Worm (Caenorhabditis elegans) whole organism, midembryonic: Measurements from ENCODE around the gene F14H12.6.
A peak's percentile ranks its signal among the peaks of the same experiment; 100 is the strongest.

Source experiments
- T22C8.4 ChIP-seq: fragments of 200-800 bp; sonication (Bioruptor generic); IDR thresholded peaks from 2 replicates; pipeline ENCODE4 v1.3.6; 2022; ENCODE audit warnings: missing genetic modification characterization, missing compliant biosample characterization
- cog-1 ChIP-seq: sonication (generic microtip); optimal IDR thresholded peaks from 2 replicates; lab custom pipeline; 2016; ENCODE audit warnings: missing genetic modification characterization, missing compliant biosample characterization
- flt-1 ChIP-seq: fragments of 200-800 bp; sonication (Bioruptor generic); IDR thresholded peaks from 2 replicates; pipeline ENCODE4 v1.3.6; 2022; ENCODE audit warnings: missing genetic modification characterization, missing compliant biosample characterization
- klf-2 ChIP-seq: fragments of 200-800 bp; sonication (Bioruptor generic); conservative IDR thresholded peaks from 2 replicates; pipeline ENCODE4 v1.3.6; 2022; ENCODE audit warnings: missing genetic modification reagents, missing genetic modification characterization, missing compliant biosample characterization
- med-1 ChIP-seq: sonication (generic microtip); optimal IDR thresholded peaks from 2 replicates; lab custom pipeline; 2017; ENCODE audit warnings: missing genetic modification characterization, mild to moderate bottlenecking, missing compliant biosample characterization, antibody characterized with exemption, missing genetic modification reagents; ENCODE audit not compliant: insufficient read depth
- ref-1 ChIP-seq: fragments of 200-800 bp; sonication (Bioruptor generic); conservative IDR thresholded peaks from 2 replicates; pipeline ENCODE4 v1.3.6; 2022; ENCODE audit warnings: missing genetic modification reagents, missing genetic modification characterization, missing compliant biosample characterization
- tab-1 ChIP-seq: fragments of 200-800 bp; sonication (Bioruptor generic); IDR thresholded peaks from 2 replicates; pipeline ENCODE4 v1.3.6; 2022; ENCODE audit warnings: missing genetic modification characterization, missing compliant biosample characterization
- ztf-23 ChIP-seq: fragments of 200-800 bp; sonication (Bioruptor generic); IDR thresholded peaks from 2 replicates; pipeline ENCODE4 v1.3.6; 2022; ENCODE audit warnings: missing genetic modification reagents, missing genetic modification characterization, missing compliant biosample characterization
- ztf-29 ChIP-seq: fragments of 200-800 bp; sonication (Bioruptor generic); IDR thresholded peaks from 2 replicates; pipeline ENCODE4 v1.3.6; 2022; ENCODE audit warnings: missing genetic modification reagents, missing genetic modification characterization, missing compliant biosample characterization

F14H12.6 gene

ce11 chrX:4357467-4357866 lies at the start of gene F14H12.6:
Gene F14H12.6, minus strand, starts transcription at chrX:4357567.
- TF ChIP-seq klf-2 = no peak
- no peak for TF ChIP-seq flt-1 (GFP tag; lab: Robert Waterston, UW)
- no peak for TF ChIP-seq cog-1 (tag; lab: Kevin White, UChicago)
- no peak for TF ChIP-seq ref-1 (GFP tag; lab: Robert Waterston, UW)
- TF ChIP-seq tab-1 (GFP tag; lab: Robert Waterston, UW) = no peak
- no peak for TF ChIP-seq ztf-29
- TF ChIP-seq med-1 (GFP tag; lab: Kevin White, UChicago) = no peak
- no peak for TF ChIP-seq T22C8.4 (GFP tag; lab: Robert Waterston, UW)
- TF ChIP-seq ztf-23 (GFP tag; lab: Robert Waterston, UW) = no peak

- no peak for TF ChIP-seq ztf-23 (GFP tag; lab: Robert Waterston, UW)
- no peak for TF ChIP-seq T22C8.4 (GFP tag; lab: Robert Waterston, UW)
- TF ChIP-seq cog-1 (tag; lab: Kevin White, UChicago) = no peak
- no peak for TF ChIP-seq ztf-29
- TF ChIP-seq med-1 (GFP tag; lab: Kevin White, UChicago) = no peak
- TF ChIP-seq flt-1 (GFP tag; lab: Robert Waterston, UW) = no peak
- TF ChIP-seq tab-1 (GFP tag; lab: Robert Waterston, UW) = no peak
- no peak for TF ChIP-seq ref-1 (GFP tag; lab: Robert Waterston, UW)
- no peak for TF ChIP-seq klf-2
Observed at ce11 chrX:4404717-4405116, 47.4 kb upstream of the F14H12.6 start.

ce11 chrX:4402854-4403253 lies 45.5 kb upstream of the F14H12.6 start, which contains the start of gene D1079.1:
Gene D1079.1, plus strand, starts transcription at chrX:4403154.
- no peak for TF ChIP-seq T22C8.4 (GFP tag; lab: Robert Waterston, UW)
- no peak for TF ChIP-seq flt-1 (GFP tag; lab: Robert Waterston, UW)
- TF ChIP-seq ref-1 (GFP tag; lab: Robert Waterston, UW) = no peak
- no peak for TF ChIP-seq ztf-23 (GFP tag; lab: Robert Waterston, UW)
- TF ChIP-seq klf-2 = no peak
- TF ChIP-seq ztf-29 = no peak

ce11 chrX:4400296-4400695 lies 42.9 kb upstream of the F14H12.6 start:
- TF ChIP-seq ztf-29 (no peak), flt-1 (GFP tag; lab: Robert Waterston, UW) (no peak), tab-1 (GFP tag; lab: Robert Waterston, UW) (no peak), med-1 (GFP tag; lab: Kevin White, UChicago) (no peak), T22C8.4 (GFP tag; lab: Robert Waterston, UW) (no peak), ztf-23 (GFP tag; lab: Robert Waterston, UW) (no peak), ref-1 (GFP tag; lab: Robert Waterston, UW) (no peak), klf-2 (no peak), cog-1 (tag; lab: Kevin White, UChicago) (no peak)

- no peak for TF ChIP-seq ztf-23 (GFP tag; lab: Robert Waterston, UW)
- TF ChIP-seq flt-1 (GFP tag; lab: Robert Waterston, UW) = no peak
- no peak for TF ChIP-seq cog-1 (tag; lab: Kevin White, UChicago)
- TF ChIP-seq T22C8.4 (GFP tag; lab: Robert Waterston, UW) = no peak
- TF ChIP-seq klf-2 = no peak
- TF ChIP-seq tab-1 (GFP tag; lab: Robert Waterston, UW) = no peak
- TF ChIP-seq ref-1 (GFP tag; lab: Robert Waterston, UW) = no peak
Observed at ce11 chrX:4397460-4397859, 40.1 kb upstream of the F14H12.6 start.

ce11 chrX:4395073-4395850 lies 37.9 kb upstream of the F14H12.6 start:
- TF ChIP-seq T22C8.4 (GFP tag; lab: Robert Waterston, UW) = no peak
- TF ChIP-seq ztf-29 = no peak
- peak; percentile 48; the same call in 1 of the 2 replicates for TF ChIP-seq ztf-23 (GFP tag; lab: Robert Waterston, UW)
- TF ChIP-seq ref-1 (GFP tag; lab: Robert Waterston, UW) = no peak
- no peak for TF ChIP-seq med-1 (GFP tag; lab: Kevin White, UChicago)
- TF ChIP-seq flt-1 (GFP tag; lab: Robert Waterston, UW) = no peak
- peak; percentile 54 for TF ChIP-seq cog-1 (tag; lab: Kevin White, UChicago)
- no peak for TF ChIP-seq klf-2
- no peak for TF ChIP-seq tab-1 (GFP tag; lab: Robert Waterston, UW)

ce11 chrX:4391680-4392079 lies 34.3 kb upstream of the F14H12.6 start:
- TF ChIP-seq ztf-23 (GFP tag; lab: Robert Waterston, UW) (no peak), cog-1 (tag; lab: Kevin White, UChicago) (no peak), ztf-29 (no peak), ref-1 (GFP tag; lab: Robert Waterston, UW) (no peak), flt-1 (GFP tag; lab: Robert Waterston, UW) (no peak), klf-2 (no peak), T22C8.4 (GFP tag; lab: Robert Waterston, UW) (no peak), tab-1 (GFP tag; lab: Robert Waterston, UW) (no peak), med-1 (GFP tag; lab: Kevin White, UChicago) (no peak)

- TF ChIP-seq flt-1 (GFP tag; lab: Robert Waterston, UW) (0 out of 2 replicates have a peak, but pooled peaks have one; percentile 46), tab-1 (GFP tag; lab: Robert Waterston, UW) (no peak), cog-1 (tag; lab: Kevin White, UChicago) (peak; percentile 91)
Observed at ce11 chrX:4388834-4389409, 31.6 kb upstream of the F14H12.6 start, which contains the start of gene dpy-23. Gene dpy-23, plus strand, starts transcription at chrX:4389359.

ce11 chrX:4386493-4386892 lies 29.1 kb upstream of the F14H12.6 start:
- TF ChIP-seq ref-1 (GFP tag; lab: Robert Waterston, UW) = no peak
- TF ChIP-seq ztf-23 (GFP tag; lab: Robert Waterston, UW) = no peak
- TF ChIP-seq klf-2 = no peak
- no peak for TF ChIP-seq T22C8.4 (GFP tag; lab: Robert Waterston, UW)
- TF ChIP-seq flt-1 (GFP tag; lab: Robert Waterston, UW) = no peak
- TF ChIP-seq med-1 (GFP tag; lab: Kevin White, UChicago) = no peak
- TF ChIP-seq tab-1 (GFP tag; lab: Robert Waterston, UW) = no peak
- TF ChIP-seq cog-1 (tag; lab: Kevin White, UChicago) = no peak
- no peak for TF ChIP-seq ztf-29
